Fruit fly (Drosophila melanogaster) whole organism, embryonic: ENCODE data around the gene CG42784.

Experiments used
- Atf-2 ChIP-seq: fragments of 200-800 bp; sonication (Bioruptor generic); optimal IDR thresholded peaks from 2 replicates; lab custom pipeline; 2016; ENCODE audit warnings: missing biosample characterization, missing genetic modification characterization
- C15 ChIP-seq: fragments of 200-800 bp; sonication (Bioruptor generic); IDR thresholded peaks from 3 replicates; pipeline ENCODE4 v1.3.6; 2022; ENCODE audit warnings: missing biosample characterization, missing genetic modification characterization
- CG11247 ChIP-seq: fragments of 200-800 bp; sonication (Bioruptor generic); IDR thresholded peaks from 2 replicates; pipeline ENCODE4 v1.3.6; 2022; ENCODE audit warnings: missing biosample characterization, missing genetic modification characterization
- CG12155 ChIP-seq: fragments of 200-800 bp; sonication (Bioruptor generic); optimal IDR thresholded peaks from 3 replicates; lab custom pipeline; 2016; ENCODE audit warnings: missing biosample characterization, missing genetic modification characterization
- CG12219 ChIP-seq: fragments of 200-800 bp; sonication (Bioruptor generic); optimal IDR thresholded peaks from 3 replicates; lab custom pipeline; 2018; ENCODE audit warnings: missing biosample characterization, mild to moderate bottlenecking, missing genetic modification characterization
- CG12659 ChIP-seq: fragments of 200-800 bp; sonication (Bioruptor generic); optimal IDR thresholded peaks from 3 replicates; lab custom pipeline; 2017; ENCODE audit warnings: mild to moderate bottlenecking, missing biosample characterization, missing genetic modification reagents, missing genetic modification characterization
- CG13894 ChIP-seq: fragments of 200-800 bp; sonication (Bioruptor generic); optimal IDR thresholded peaks from 3 replicates; lab custom pipeline; 2018; ENCODE audit warnings: missing biosample characterization, mild to moderate bottlenecking, missing genetic modification characterization, moderate library complexity
- CG17359 ChIP-seq: fragments of 200-800 bp; sonication (Bioruptor generic); optimal IDR thresholded peaks from 3 replicates; lab custom pipeline; 2018; ENCODE audit warnings: missing biosample characterization, mild to moderate bottlenecking, missing genetic modification characterization, moderate library complexity
- CG17568 ChIP-seq: fragments of 200-800 bp; sonication (Bioruptor generic); optimal IDR thresholded peaks from 2 replicates; lab custom pipeline; 2018; ENCODE audit warnings: missing biosample characterization, mild to moderate bottlenecking, missing genetic modification characterization, moderate library complexity
- CG2129 ChIP-seq: fragments of 200-800 bp; sonication (Bioruptor generic); IDR thresholded peaks from 2 replicates; pipeline ENCODE4 v1.3.6; 2022; ENCODE audit warnings: missing biosample characterization, missing genetic modification characterization; ENCODE audit not compliant: partially characterized antibody
- CG2712 ChIP-seq: fragments of 200-800 bp; optimal IDR thresholded peaks from 3 replicates; lab custom pipeline; 2019; ENCODE audit warnings: missing biosample characterization, mild to moderate bottlenecking, missing genetic modification characterization, moderate library complexity
- CG32772 ChIP-seq: fragments of 200-800 bp; sonication (Bioruptor generic); IDR thresholded peaks from 2 replicates; pipeline ENCODE4 v1.3.6; 2022; ENCODE audit warnings: missing biosample characterization, missing genetic modification characterization
- CG34376 ChIP-seq: fragments of 200-800 bp; sonication (Bioruptor generic); optimal IDR thresholded peaks from 2 replicates; lab custom pipeline; 2018; ENCODE audit warnings: missing biosample characterization, mild to moderate bottlenecking, missing genetic modification characterization
- CG4730 ChIP-seq: fragments of 200-800 bp; sonication (Bioruptor generic); IDR thresholded peaks from 2 replicates; pipeline ENCODE4 v1.3.6; 2022; ENCODE audit warnings: missing biosample characterization, missing genetic modification characterization
- CrebB ChIP-seq: fragments of 200-800 bp; sonication (Bioruptor generic); optimal IDR thresholded peaks from 3 replicates; lab custom pipeline; 2018; ENCODE audit warnings: missing biosample characterization, mild to moderate bottlenecking, missing genetic modification characterization
- D19B ChIP-seq: fragments of 200-800 bp; sonication (Bioruptor generic); optimal IDR thresholded peaks from 2 replicates; lab custom pipeline; 2017; ENCODE audit warnings: missing biosample characterization, mild to moderate bottlenecking, missing genetic modification characterization
- Dbx ChIP-seq: fragments of 200-800 bp; sonication (Bioruptor generic); IDR thresholded peaks from 3 replicates; pipeline ENCODE4 v1.3.6; 2022; ENCODE audit warnings: missing biosample characterization, missing genetic modification characterization
- Dp ChIP-seq: fragments of 200-800 bp; sonication (Bioruptor generic); optimal IDR thresholded peaks from 2 replicates; lab custom pipeline; 2018; ENCODE audit warnings: missing biosample characterization, mild to moderate bottlenecking, missing genetic modification characterization, moderate library complexity
- Eip74EF ChIP-seq, 2 experiments: fragments of 200-800 bp in 1 of 2; fragments of >200 bp in 1 of 2; sonication (Bioruptor generic) in 1 of 2; optimal IDR thresholded peaks; 2 replicates each; lab custom pipeline; 2017 to 2019; ENCODE audit warnings: missing biosample characterization in 2 of 2, missing genetic modification characterization in 2 of 2, mild to moderate bottlenecking in 1 of 2, moderate library complexity in 1 of 2
- HHEX ChIP-seq: fragments of 200-800 bp; sonication (Bioruptor generic); optimal IDR thresholded peaks from 3 replicates; lab custom pipeline; 2017; ENCODE audit warnings: missing biosample characterization, mild to moderate bottlenecking, missing genetic modification characterization, missing genetic modification reagents
- Hand ChIP-seq: fragments of 200-800 bp; sonication (Bioruptor generic); optimal IDR thresholded peaks from 2 replicates; lab custom pipeline; 2017; ENCODE audit warnings: mild to moderate bottlenecking, missing biosample characterization, missing genetic modification reagents, missing genetic modification characterization
- Hmr ChIP-seq: fragments of 200-800 bp; sonication (Bioruptor generic); optimal IDR thresholded peaks from 3 replicates; lab custom pipeline; 2017; ENCODE audit warnings: mild to moderate bottlenecking, missing biosample characterization, missing genetic modification reagents, missing genetic modification characterization
- NfI ChIP-seq: fragments of 200-800 bp; sonication (Bioruptor generic); optimal IDR thresholded peaks from 3 replicates; lab custom pipeline; 2018; ENCODE audit warnings: missing biosample characterization, mild to moderate bottlenecking, missing genetic modification characterization, moderate library complexity
- Opbp ChIP-seq: fragments of 200-800 bp; sonication (Bioruptor generic); IDR thresholded peaks from 3 replicates; pipeline ENCODE4 v1.3.6; 2022; ENCODE audit warnings: missing biosample characterization, missing genetic modification characterization; ENCODE audit not compliant: partially characterized antibody
- Optix ChIP-seq: fragments of 200-800 bp; sonication (Bioruptor generic); IDR thresholded peaks from 3 replicates; pipeline ENCODE4 v1.3.6; 2022; ENCODE audit warnings: missing biosample characterization, missing genetic modification characterization
- Ravus ChIP-seq: fragments of 200-800 bp; sonication (Bioruptor generic); IDR thresholded peaks from 2 replicates; pipeline ENCODE4 v1.3.6; 2022; ENCODE audit warnings: missing biosample characterization, missing genetic modification characterization
- Usf ChIP-seq: fragments of 200-800 bp; sonication (Bioruptor generic); optimal IDR thresholded peaks from 2 replicates; lab custom pipeline; 2017; ENCODE audit warnings: missing genotype, missing biosample characterization, missing genetic modification characterization
- amos ChIP-seq: fragments of 200-800 bp; sonication (Bioruptor generic); IDR thresholded peaks from 2 replicates; pipeline ENCODE4 v1.3.6; 2022; ENCODE audit warnings: missing biosample characterization, missing genetic modification characterization; ENCODE audit not compliant: partially characterized antibody
- aop ChIP-seq: fragments of 200-800 bp; sonication (Bioruptor generic); IDR thresholded peaks from 2 replicates; pipeline ENCODE4 v1.3.6; 2022; ENCODE audit warnings: missing biosample characterization, missing genetic modification characterization
- ato ChIP-seq: fragments of 200-800 bp; sonication (Bioruptor generic); IDR thresholded peaks from 2 replicates; pipeline ENCODE4 v1.3.6; 2022; ENCODE audit warnings: missing biosample characterization, missing genetic modification characterization; ENCODE audit not compliant: partially characterized antibody
- cato ChIP-seq: fragments of 200-800 bp; sonication (Bioruptor generic); optimal IDR thresholded peaks from 2 replicates; lab custom pipeline; 2016; ENCODE audit warnings: missing biosample characterization, missing genetic modification characterization, borderline replicate concordance
- crp ChIP-seq, 2 experiments: fragments of 200-800 bp; sonication (Bioruptor generic); optimal IDR thresholded peaks; 2 replicates in 1 of 2; 3 replicates in 1 of 2; lab custom pipeline; 2017; ENCODE audit warnings: missing biosample characterization in 2 of 2, missing genetic modification characterization in 2 of 2, mild to moderate bottlenecking in 1 of 2, moderate library complexity in 1 of 2
- emc ChIP-seq: fragments of 200-800 bp; sonication (Bioruptor generic); optimal IDR thresholded peaks from 2 replicates; lab custom pipeline; 2016; ENCODE audit warnings: missing biosample characterization, missing genetic modification characterization
- grau ChIP-seq: fragments of 200-800 bp; optimal IDR thresholded peaks from 3 replicates; lab custom pipeline; 2019; ENCODE audit warnings: missing biosample characterization, mild to moderate bottlenecking, missing genetic modification characterization, moderate library complexity
- h ChIP-seq: fragments of >200 bp; optimal IDR thresholded peaks from 2 replicates; lab custom pipeline; 2017
- hbn ChIP-seq: fragments of 200-800 bp; sonication (Bioruptor generic); IDR thresholded peaks from 2 replicates; pipeline ENCODE4 v1.3.6; 2022; ENCODE audit warnings: missing biosample characterization, missing genetic modification characterization; ENCODE audit not compliant: partially characterized antibody
- hkb ChIP-seq, 2 experiments: fragments of 200-800 bp in 1 of 2; fragments of >200 bp in 1 of 2; sonication (Bioruptor generic) in 1 of 2; IDR thresholded peaks in 1 of 2; optimal IDR thresholded peaks in 1 of 2; 2 replicates each; pipeline versions ENCODE4 v1.3.6 to Lab custom; 2017 to 2022; ENCODE audit warnings: missing biosample characterization in 1 of 2, missing genetic modification characterization in 1 of 2
- inv ChIP-seq: fragments of 200-800 bp; sonication (Bioruptor generic); IDR thresholded peaks from 2 replicates; pipeline ENCODE4 v1.3.6; 2022; ENCODE audit warnings: missing biosample characterization, missing genetic modification characterization; ENCODE audit not compliant: partially characterized antibody
- jigr1 ChIP-seq: fragments of 200-800 bp; sonication (Bioruptor generic); IDR thresholded peaks from 3 replicates; pipeline ENCODE4 v1.3.6; 2022; ENCODE audit warnings: missing biosample characterization, missing genetic modification characterization
- knrl ChIP-seq: fragments of 200-800 bp; sonication (Bioruptor generic); IDR thresholded peaks from 3 replicates; pipeline ENCODE4 v1.3.6; 2022; ENCODE audit warnings: missing biosample characterization, missing genetic modification characterization; ENCODE audit not compliant: partially characterized antibody
- lola ChIP-seq, 3 experiments: fragments of >200 bp in 2 of 3; fragments of 200-800 bp in 1 of 3; sonication (Bioruptor generic) in 1 of 3; optimal IDR thresholded peaks; 2 replicates each; lab custom pipeline; 2017 to 2019; ENCODE audit warnings: missing biosample characterization in 3 of 3, missing genetic modification characterization in 3 of 3, mild to moderate bottlenecking in 1 of 3, moderate library complexity in 1 of 3
- nerfin-1 ChIP-seq: fragments of 200-800 bp; sonication (Bioruptor generic); optimal IDR thresholded peaks from 3 replicates; lab custom pipeline; 2019; ENCODE audit warnings: missing biosample characterization, mild to moderate bottlenecking, missing genetic modification characterization, moderate library complexity
- p53 ChIP-seq: fragments of 200-800 bp; sonication (Bioruptor generic); optimal IDR thresholded peaks from 2 replicates; lab custom pipeline; 2016; ENCODE audit warnings: missing biosample characterization, missing genetic modification characterization
- ttk ChIP-seq: fragments of 200-800 bp; sonication (Bioruptor generic); IDR thresholded peaks from 2 replicates; pipeline ENCODE4 v2.1.2; 2022; ENCODE audit warnings: missing biosample characterization, missing genetic modification characterization
- unc-4 ChIP-seq: fragments of 200-800 bp; sonication (Bioruptor generic); IDR thresholded peaks from 2 replicates; pipeline ENCODE4 v1.3.6; 2022; ENCODE audit warnings: missing biosample characterization, missing genetic modification characterization; ENCODE audit not compliant: partially characterized antibody
- vfl ChIP-seq: fragments of 200-800 bp; sonication (Bioruptor generic); optimal IDR thresholded peaks from 2 replicates; lab custom pipeline; 2016; ENCODE audit warnings: missing biosample characterization, missing genetic modification characterization
- wdn ChIP-seq: fragments of 200-800 bp; sonication (Bioruptor generic); IDR thresholded peaks from 2 replicates; pipeline ENCODE4 v1.3.6; 2022; ENCODE audit warnings: missing biosample characterization, missing genetic modification characterization
- zen ChIP-seq: fragments of 200-800 bp; sonication (Bioruptor generic); optimal IDR thresholded peaks from 3 replicates; lab custom pipeline; 2018; ENCODE audit warnings: missing biosample characterization, mild to moderate bottlenecking, missing genetic modification characterization, moderate library complexity

The CG42784 gene

DNA sequence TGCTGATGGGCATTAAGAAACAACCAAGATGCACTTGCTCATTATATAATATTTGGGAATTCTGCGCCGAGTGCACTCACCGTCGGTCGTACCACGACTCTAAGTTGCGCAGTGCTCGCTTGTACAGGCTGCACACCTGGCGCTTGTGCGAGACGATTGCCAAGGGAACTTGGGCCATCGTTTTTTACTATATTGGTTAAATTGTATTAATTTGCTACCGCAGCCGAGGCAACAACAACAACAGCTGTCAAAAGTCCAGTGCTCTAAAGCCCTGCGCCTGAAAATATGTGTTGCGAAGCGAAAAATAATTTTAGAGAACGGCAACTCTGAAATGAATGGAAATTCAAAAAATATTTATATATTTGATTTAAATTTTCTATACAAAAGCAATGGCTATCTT is 44.5 kb upstream of the CG42784 start, which contains the start of gene ND-B22 (continued):
- TF ChIP-seq Opbp (GFP tag; lab: Robert Waterston, UW) (peak; percentile 55; the same call in 2 of the 3 replicates), CG34376 (peak; percentile 33), knrl (no peak), CG2129 (GFP tag; lab: Robert Waterston, UW) (no peak), CG13894 (tag; lab: Kevin White, UChicago) (peak; percentile 8), grau (tag; lab: Kevin White, UChicago) (peak; percentile 43), Dp (GFP tag; lab: Kevin White, UChicago) (peak; percentile 88), jigr1 (no peak), CG12155 (peak; percentile 51), CG4730 (GFP tag; lab: Robert Waterston, UW) (no peak), unc-4 (GFP tag; lab: Robert Waterston, UW) (no peak), vfl (GFP tag; lab: Kevin White, UChicago) (no peak), hbn (GFP tag; lab: Robert Waterston, UW) (peak; percentile 37; the same call in 1 of the 2 replicates), Usf (GFP tag; lab: Kevin White, UChicago) (no peak), Hand (no peak), CG17359 (tag; lab: Kevin White, UChicago) (peak; percentile 25), CG2712 (tag; lab: Kevin White, UChicago) (peak; percentile 42), hkb (optimal IDR thresholded peaks at IDR 0.05; lab: Kevin White, UChicago) (no peak), hkb (GFP tag; IDR thresholded peaks at IDR 0.05; lab: Robert Waterston, UW) (peak; percentile 34; the same call in 1 of the 2 replicates), CrebB (tag; lab: Kevin White, UChicago) (no peak), amos (GFP tag; lab: Robert Waterston, UW) (peak; percentile 30; the same call in 1 of the 2 replicates), NfI (GFP tag; lab: Kevin White, UChicago) (peak; percentile 68), CG17568 (GFP tag; lab: Kevin White, UChicago) (no peak), zen (tag; lab: Kevin White, UChicago) (peak; percentile 12), Optix (GFP tag; lab: Robert Waterston, UW) (no peak), Eip74EF (GFP tag; optimal IDR thresholded peaks at IDR 0.05; lab: Kevin White, UChicago) (no peak), CG12219 (GFP tag; lab: Kevin White, UChicago) (no peak), CG12659 (GFP tag; lab: Kevin White, UChicago) (peak; percentile 76), lola (GFP tag; optimal IDR thresholded peaks at IDR 0.05; lab: Kevin White, UChicago) (no peak), CG11247 (GFP tag; lab: Robert Waterston, UW) (peak; percentile 36; the same call in 1 of the 2 replicates), nerfin-1 (tag; lab: Kevin White, UChicago) (no peak), aop (GFP tag; lab: Robert Waterston, UW) (no peak), ttk (GFP tag; lab: Robert Waterston, UW) (no peak), crp (GFP tag; optimal IDR thresholded peaks at IDR 0.05; lab: Kevin White, UChicago) (peak in 1 of 2 experiments; percentile 74), inv (no peak; the same call in 1 of the 2 replicates), Atf-2 (no peak), CG32772 (no peak), C15 (GFP tag; lab: Robert Waterston, UW) (no peak), Ravus (no peak), Hmr (GFP tag; lab: Kevin White, UChicago) (peak; percentile 38), wdn (peak; percentile 22; the same call in 1 of the 2 replicates), Dbx (GFP tag; lab: Robert Waterston, UW) (peak; percentile 24; the same call in 1 of the 3 replicates), p53 (no peak), ato (GFP tag; lab: Robert Waterston, UW) (no peak; the same call in 1 of the 2 replicates), h (lab: Kevin White, UChicago) (no peak), cato (no peak), emc (GFP tag; lab: Kevin White, UChicago) (no peak), D19B (GFP tag; lab: Kevin White, UChicago) (peak; percentile 26), HHEX (GFP tag; lab: Kevin White, UChicago) (peak; percentile 47)
